Fruit fly (Drosophila melanogaster) whole organism, adult: ENCODE data around the gene CG31675.

Experiments
- CG1620 ChIP-seq: fragments of 200-800 bp; sonication (Bioruptor generic); optimal IDR thresholded peaks from 2 replicates; lab custom pipeline; 2016; ENCODE audit warnings: missing biosample characterization, missing genetic modification characterization
- bab1 ChIP-seq: fragments of 200-800 bp; sonication (Bioruptor generic); optimal IDR thresholded peaks from 3 replicates; lab custom pipeline; 2019; ENCODE audit warnings: missing biosample characterization, mild to moderate bottlenecking, missing genetic modification characterization, moderate library complexity

DNA sequence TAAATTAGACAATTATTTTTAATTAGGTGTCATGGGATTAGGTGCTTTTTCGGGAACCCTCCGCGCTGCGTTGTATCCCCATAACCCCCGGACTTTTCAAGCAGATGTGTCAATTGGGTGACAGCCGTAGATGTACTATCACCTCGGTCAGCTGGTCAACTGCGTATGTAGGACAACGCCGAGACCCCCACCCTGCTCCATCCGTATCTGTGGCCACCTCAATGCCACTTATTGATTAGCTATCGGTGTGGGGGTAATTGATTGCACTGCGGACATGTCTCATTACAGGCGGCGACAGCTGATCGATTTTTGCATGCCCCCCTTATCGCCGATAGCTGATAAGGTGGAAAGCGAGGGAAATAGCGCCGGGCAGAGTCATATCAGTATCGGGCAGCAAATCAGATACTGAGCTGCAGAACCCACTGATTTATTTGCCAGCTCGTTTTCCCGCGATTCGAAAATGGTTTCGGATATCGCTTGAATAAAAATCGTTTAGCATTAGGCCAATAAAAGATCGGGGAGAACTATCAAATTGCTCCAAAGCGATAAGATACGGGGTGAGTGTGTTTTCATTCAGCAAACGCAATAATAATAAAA is 16.2 kb downstream of the CG31675 start:
- TF ChIP-seq bab1 (GFP tag; lab: Kevin White, UChicago) (no peak), CG1620 (GFP tag; lab: Kevin White, UChicago) (no peak)
